Fruit fly (Drosophila melanogaster) whole organism, prepupa: ENCODE measurements around the gene CG13894.

Experiments used
- Blimp-1 ChIP-seq: fragments of 200-800 bp; sonication (Bioruptor generic); optimal IDR thresholded peaks from 3 replicates; lab custom pipeline; 2017; ENCODE audit warnings: missing biosample characterization, missing genetic modification characterization, mild to moderate bottlenecking, moderate library complexity, missing genetic modification reagents
- CG10631 ChIP-seq: fragments of 200-800 bp; sonication (Bioruptor generic); optimal IDR thresholded peaks from 2 replicates; lab custom pipeline; 2016; ENCODE audit warnings: missing biosample characterization, missing genetic modification characterization
- CG11762 ChIP-seq: fragments of 200-800 bp; sonication (Bioruptor generic); optimal IDR thresholded peaks from 3 replicates; lab custom pipeline; 2016; ENCODE audit warnings: missing biosample characterization, missing genetic modification characterization; ENCODE audit not compliant: insufficient read depth
- CG11902 ChIP-seq: fragments of 200-800 bp; sonication (Bioruptor generic); optimal IDR thresholded peaks from 3 replicates; lab custom pipeline; 2016; ENCODE audit warnings: missing biosample characterization, missing genetic modification characterization
- CG15336 ChIP-seq: fragments of 200-800 bp; sonication (Bioruptor generic); IDR thresholded peaks from 2 replicates; pipeline ENCODE4 v1.3.6; 2022; ENCODE audit warnings: missing biosample characterization, missing genetic modification characterization
- CG1621 ChIP-seq: fragments of 200-800 bp; sonication (Bioruptor generic); optimal IDR thresholded peaks from 3 replicates; lab custom pipeline; 2018; ENCODE audit warnings: missing biosample characterization, mild to moderate bottlenecking, missing genetic modification characterization
- CG16779 ChIP-seq: fragments of 200-800 bp; sonication (Bioruptor generic); optimal IDR thresholded peaks from 3 replicates; lab custom pipeline; 2017; ENCODE audit warnings: missing biosample characterization, mild to moderate bottlenecking, missing genetic modification characterization
- CG3032 ChIP-seq: fragments of 200-800 bp; optimal IDR thresholded peaks from 2 replicates; lab custom pipeline; 2019; ENCODE audit warnings: missing biosample characterization, mild to moderate bottlenecking, missing genetic modification characterization, moderate library complexity
- CG31627 ChIP-seq: fragments of 200-800 bp; sonication (Bioruptor generic); optimal IDR thresholded peaks from 3 replicates; lab custom pipeline; 2016; ENCODE audit warnings: missing biosample characterization, missing genetic modification characterization
- CG34406 ChIP-seq: fragments of 200-800 bp; sonication (Bioruptor generic); optimal IDR thresholded peaks from 3 replicates; lab custom pipeline; 2016; ENCODE audit warnings: missing biosample characterization, missing genetic modification characterization
- CG3919 ChIP-seq: fragments of 200-800 bp; sonication (Bioruptor generic); optimal IDR thresholded peaks from 3 replicates; lab custom pipeline; 2016; ENCODE audit warnings: missing biosample characterization, missing genetic modification characterization
- CG4318 ChIP-seq: fragments of 200-800 bp; sonication (Bioruptor generic); optimal IDR thresholded peaks from 3 replicates; lab custom pipeline; 2017; ENCODE audit warnings: missing biosample characterization, mild to moderate bottlenecking, missing genetic modification characterization
- CG6163 ChIP-seq: fragments of 200-800 bp; sonication (Bioruptor generic); IDR thresholded peaks from 3 replicates; pipeline ENCODE4 v1.3.6; 2022; ENCODE audit warnings: missing biosample characterization, missing genetic modification characterization
- CG6792 ChIP-seq: fragments of 200-800 bp; sonication (Bioruptor generic); optimal IDR thresholded peaks from 3 replicates; lab custom pipeline; 2016; ENCODE audit warnings: missing biosample characterization, missing genetic modification characterization
- CG6854 ChIP-seq: fragments of 200-800 bp; sonication (Bioruptor generic); optimal IDR thresholded peaks from 2 replicates; lab custom pipeline; 2017; ENCODE audit warnings: missing biosample characterization, mild to moderate bottlenecking, missing genetic modification characterization
- CG7368 ChIP-seq: fragments of 200-800 bp; sonication (Bioruptor generic); optimal IDR thresholded peaks from 3 replicates; lab custom pipeline; 2016; ENCODE audit warnings: missing biosample characterization, missing genetic modification characterization
- CG8119 ChIP-seq: fragments of 200-800 bp; sonication (Bioruptor generic); IDR thresholded peaks from 3 replicates; pipeline ENCODE4 v1.3.6; 2022; ENCODE audit warnings: missing biosample characterization, missing genetic modification characterization
- CG8319 ChIP-seq: fragments of 200-800 bp; sonication (Bioruptor generic); optimal IDR thresholded peaks from 3 replicates; lab custom pipeline; 2016; ENCODE audit warnings: missing biosample characterization, missing genetic modification characterization
- CG8632 ChIP-seq: fragments of 200-800 bp; sonication (Bioruptor generic); optimal IDR thresholded peaks from 3 replicates; lab custom pipeline; 2016; ENCODE audit warnings: missing biosample characterization, missing genetic modification characterization
- Eip75B ChIP-seq: fragments of 200-800 bp; sonication (Bioruptor generic); optimal IDR thresholded peaks from 3 replicates; lab custom pipeline; 2016; ENCODE audit warnings: missing biosample characterization, missing genetic modification characterization
- Eip78C ChIP-seq: fragments of 200-800 bp; sonication (Bioruptor generic); peaks from one replicate; lab custom pipeline; 2016; ENCODE audit warnings: missing biosample characterization, missing genetic modification characterization
- Eip93F ChIP-seq: fragments of 200-800 bp; sonication (Bioruptor generic); optimal IDR thresholded peaks from 2 replicates; lab custom pipeline; 2016; ENCODE audit warnings: missing biosample characterization, mild to moderate bottlenecking, missing genetic modification characterization
- Ets21C ChIP-seq: fragments of 200-800 bp; sonication (Bioruptor generic); optimal IDR thresholded peaks from 3 replicates; lab custom pipeline; 2016; ENCODE audit warnings: missing biosample characterization, missing genetic modification characterization
- Ets96B ChIP-seq: fragments of 200-800 bp; optimal IDR thresholded peaks from 2 replicates; lab custom pipeline; 2019; ENCODE audit warnings: missing biosample characterization, mild to moderate bottlenecking, missing genetic modification characterization, moderate library complexity
- Gug ChIP-seq: fragments of 200-800 bp; sonication (Bioruptor generic); IDR thresholded peaks from 2 replicates; pipeline ENCODE4 v1.3.6; 2022; ENCODE audit warnings: missing biosample characterization, missing genetic modification characterization
- Hr38 ChIP-seq: sonication (Bioruptor generic); optimal IDR thresholded peaks from 2 replicates; lab custom pipeline; 2016; ENCODE audit warnings: missing biosample characterization, missing genetic modification characterization
- Hr39 ChIP-seq: fragments of 200-800 bp; sonication (Bioruptor generic); optimal IDR thresholded peaks from 2 replicates; lab custom pipeline; 2016; ENCODE audit warnings: missing biosample characterization, missing genetic modification characterization
- Lpt ChIP-seq: fragments of 200-800 bp; sonication (Bioruptor generic); optimal IDR thresholded peaks from 3 replicates; lab custom pipeline; 2016; ENCODE audit warnings: missing biosample characterization, missing genetic modification characterization
- Met ChIP-seq: fragments of 200-800 bp; sonication (Bioruptor generic); optimal IDR thresholded peaks from 3 replicates; lab custom pipeline; 2016; ENCODE audit warnings: missing biosample characterization, missing genetic modification characterization
- OdsH ChIP-seq: fragments of 200-800 bp; sonication (Bioruptor generic); optimal IDR thresholded peaks from 3 replicates; lab custom pipeline; 2016; ENCODE audit warnings: missing biosample characterization, missing genetic modification characterization
- Smox ChIP-seq: fragments of 200-800 bp; sonication (Bioruptor generic); optimal IDR thresholded peaks from 3 replicates; lab custom pipeline; 2016; ENCODE audit warnings: missing biosample characterization, missing genetic modification characterization
- Sox102F ChIP-seq: fragments of 200-800 bp; sonication (Bioruptor generic); optimal IDR thresholded peaks from 2 replicates; lab custom pipeline; 2016; ENCODE audit warnings: missing biosample characterization, mild to moderate bottlenecking, missing genetic modification characterization
- Sox14 ChIP-seq: fragments of 200-800 bp; sonication (Bioruptor generic); optimal IDR thresholded peaks from 3 replicates; lab custom pipeline; 2016; ENCODE audit warnings: missing biosample characterization, missing genetic modification characterization
- Sox15 ChIP-seq: fragments of 200-800 bp; sonication (Bioruptor generic); optimal IDR thresholded peaks from 3 replicates; lab custom pipeline; 2016; ENCODE audit warnings: missing biosample characterization, missing genetic modification characterization
- acj6 ChIP-seq: fragments of 200-800 bp; sonication (Bioruptor generic); optimal IDR thresholded peaks from 3 replicates; lab custom pipeline; 2016; ENCODE audit warnings: missing biosample characterization, missing genetic modification characterization
- cyc ChIP-seq: fragments of 200-800 bp; sonication (Bioruptor generic); optimal IDR thresholded peaks from 3 replicates; lab custom pipeline; 2016; ENCODE audit warnings: missing biosample characterization, missing genetic modification characterization
- dac ChIP-seq: fragments of 200-800 bp; sonication (Bioruptor generic); optimal IDR thresholded peaks from 2 replicates; lab custom pipeline; 2017; ENCODE audit warnings: missing biosample characterization, mild to moderate bottlenecking, missing genetic modification characterization
- dsx ChIP-seq: fragments of 200-800 bp; optimal IDR thresholded peaks from 3 replicates; lab custom pipeline; 2019; ENCODE audit warnings: missing biosample characterization, mild to moderate bottlenecking, missing genetic modification characterization, moderate library complexity; ENCODE audit not compliant: poor library complexity, severe bottlenecking
- eg ChIP-seq: fragments of 200-800 bp; sonication (Bioruptor generic); IDR thresholded peaks from 3 replicates; pipeline ENCODE4 v1.3.6; 2022; ENCODE audit warnings: missing biosample characterization, missing genetic modification characterization
- esn ChIP-seq: fragments of 200-800 bp; sonication (Bioruptor generic); optimal IDR thresholded peaks from 2 replicates; lab custom pipeline; 2016; ENCODE audit warnings: missing biosample characterization, mild to moderate bottlenecking, missing genetic modification characterization, moderate library complexity
- fd59A ChIP-seq: fragments of 200-800 bp; sonication (Bioruptor generic); optimal IDR thresholded peaks from 2 replicates; lab custom pipeline; 2017; ENCODE audit warnings: missing biosample characterization, mild to moderate bottlenecking, missing genetic modification characterization, missing genetic modification reagents
- fd85E ChIP-seq: fragments of 200-800 bp; sonication (Bioruptor generic); optimal IDR thresholded peaks from 3 replicates; lab custom pipeline; 2016; ENCODE audit warnings: missing biosample characterization, missing genetic modification characterization
- fkh ChIP-seq: fragments of 200-800 bp; sonication (Bioruptor generic); optimal IDR thresholded peaks from 3 replicates; lab custom pipeline; 2017; ENCODE audit warnings: missing biosample characterization, mild to moderate bottlenecking, missing genetic modification characterization, moderate library complexity
- lz ChIP-seq: fragments of 200-800 bp; sonication (Bioruptor generic); optimal IDR thresholded peaks from 3 replicates; lab custom pipeline; 2016; ENCODE audit warnings: missing biosample characterization, missing genetic modification characterization
- net ChIP-seq: fragments of 200-800 bp; sonication (Bioruptor generic); optimal IDR thresholded peaks from 3 replicates; lab custom pipeline; 2016; ENCODE audit warnings: missing biosample characterization, missing genetic modification characterization
- pdm3 ChIP-seq: fragments of 200-800 bp; sonication (Bioruptor generic); optimal IDR thresholded peaks from 3 replicates; lab custom pipeline; 2016; ENCODE audit warnings: missing biosample characterization, missing genetic modification characterization
- salr ChIP-seq, 2 experiments: fragments of 200-800 bp; sonication (Bioruptor generic); optimal IDR thresholded peaks; 3 replicates each; lab custom pipeline; 2016 to 2018; ENCODE audit warnings: missing biosample characterization in 2 of 2, missing genetic modification characterization in 2 of 2, mild to moderate bottlenecking in 1 of 2
- ss ChIP-seq, 2 experiments: fragments of 200-800 bp; sonication (Bioruptor generic); optimal IDR thresholded peaks; 2 replicates in 1 of 2; 3 replicates in 1 of 2; lab custom pipeline; 2017 to 2018; ENCODE audit warnings: mild to moderate bottlenecking in 2 of 2, missing biosample characterization in 2 of 2, missing genetic modification characterization in 2 of 2, moderate library complexity in 1 of 2
- svp ChIP-seq: fragments of 200-800 bp; sonication (Bioruptor generic); peaks from one replicate; lab custom pipeline; 2016; ENCODE audit warnings: missing biosample characterization, missing genetic modification characterization
- topi ChIP-seq: fragments of 200-800 bp; sonication (Bioruptor generic); optimal IDR thresholded peaks from 3 replicates; lab custom pipeline; 2016; ENCODE audit warnings: missing biosample characterization, missing genetic modification characterization
- vri ChIP-seq: fragments of 200-800 bp; sonication (Bioruptor generic); optimal IDR thresholded peaks from 3 replicates; lab custom pipeline; 2016; ENCODE audit warnings: missing biosample characterization, mild to moderate bottlenecking, missing genetic modification characterization

CG13894 gene

DNA sequence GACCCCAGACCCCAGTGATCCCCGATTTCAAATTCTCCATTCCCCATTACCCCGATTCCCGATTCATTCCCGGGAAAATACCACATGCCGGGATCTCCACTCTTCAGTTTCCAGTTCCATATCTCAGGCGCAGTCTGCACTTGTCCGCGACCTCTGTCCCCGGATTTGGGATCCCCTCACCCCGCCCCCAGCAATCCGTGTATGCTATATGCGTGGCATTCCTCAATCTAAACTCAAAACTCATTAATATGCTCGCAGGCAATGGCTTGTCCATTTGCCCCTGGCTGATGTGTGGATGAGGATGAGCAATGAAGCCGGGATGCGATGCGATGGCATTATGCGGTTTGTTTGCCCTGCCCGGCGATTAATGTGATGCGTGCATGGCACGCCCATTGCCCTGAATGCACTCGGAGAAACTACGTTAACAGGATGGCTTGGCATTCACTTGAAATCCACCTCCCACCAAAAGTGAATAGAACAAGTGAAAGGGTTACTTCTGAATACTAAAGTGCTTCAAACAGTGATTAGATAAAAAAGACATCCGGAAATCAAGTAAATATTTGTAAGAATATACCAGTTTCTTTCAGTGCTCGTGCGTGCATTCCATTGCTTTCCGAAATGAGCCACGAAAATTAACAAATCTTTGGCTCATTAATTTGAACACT lies 26.7 kb upstream of the CG13894 start:
- TF ChIP-seq CG16779 (tag; lab: Kevin White, UChicago) (no peak), CG11902 (GFP tag; lab: Kevin White, UChicago) (peak; percentile 71), Sox14 (peak; percentile 80), topi (GFP tag; lab: Kevin White, UChicago) (peak; percentile 91), CG31627 (GFP tag; lab: Kevin White, UChicago) (peak; percentile 92), Eip75B (GFP tag; lab: Kevin White, UChicago) (peak; percentile 61), OdsH (GFP tag; lab: Kevin White, UChicago) (peak; percentile 78), Lpt (GFP tag; lab: Kevin White, UChicago) (no peak), vri (peak; percentile 75), Gug (GFP tag; lab: Robert Waterston, UW) (no peak), cyc (GFP tag; lab: Kevin White, UChicago) (peak; percentile 91), CG8319 (GFP tag; lab: Kevin White, UChicago) (peak; percentile 61), CG6163 (GFP tag; lab: Robert Waterston, UW) (peak; percentile 83), lz (GFP tag; lab: Kevin White, UChicago) (peak; percentile 88), acj6 (GFP tag; lab: Kevin White, UChicago) (peak; percentile 78), svp (peak; percentile 95), CG1621 (tag; lab: Kevin White, UChicago) (peak; percentile 72), CG6792 (GFP tag; lab: Kevin White, UChicago) (peak; percentile 84), Blimp-1 (GFP tag; lab: Kevin White, UChicago) (peak; percentile 64), ss (GFP tag; optimal IDR thresholded peaks at IDR 0.05; lab: Kevin White, UChicago) (peak; percentile 54 to 70), pdm3 (GFP tag; lab: Kevin White, UChicago) (peak; percentile 78), salr (GFP tag; optimal IDR thresholded peaks at IDR 0.05; lab: Kevin White, UChicago) (peak; percentile 14 to 38), Hr39 (GFP tag; lab: Kevin White, UChicago) (peak; percentile 92), fkh (no peak), CG3032 (peak; percentile 57), net (GFP tag; lab: Kevin White, UChicago) (peak; percentile 44), dsx (GFP tag; lab: Kevin White, UChicago) (peak; percentile 38), eg (GFP tag; lab: Robert Waterston, UW) (0 out of 3 replicates have a peak, but pooled peaks have one; percentile 14), Ets96B (tag; lab: Kevin White, UChicago) (peak; percentile 74), CG15336 (GFP tag; lab: Robert Waterston, UW) (no peak), Ets21C (GFP tag; lab: Kevin White, UChicago) (peak; percentile 84), esn (GFP tag; lab: Kevin White, UChicago) (peak; percentile 93), Sox15 (GFP tag; lab: Kevin White, UChicago) (peak; percentile 70), Met (GFP tag; lab: Kevin White, UChicago) (peak; percentile 94), Hr38 (GFP tag; lab: Kevin White, UChicago) (no peak), CG4318 (no peak), CG8632 (GFP tag; lab: Kevin White, UChicago) (peak; percentile 64), dac (no peak), fd59A (GFP tag; lab: Kevin White, UChicago) (peak; percentile 49), CG11762 (peak; percentile 32), CG3919 (GFP tag; lab: Kevin White, UChicago) (peak; percentile 83), CG34406 (GFP tag; lab: Kevin White, UChicago) (peak; percentile 79), Eip93F (no peak), Smox (peak; percentile 88), CG7368 (GFP tag; lab: Kevin White, UChicago) (peak; percentile 68), CG10631 (GFP tag; lab: Kevin White, UChicago) (peak; percentile 69), CG8119 (GFP tag; lab: Robert Waterston, UW) (0 out of 3 replicates have a peak, but pooled peaks have one; percentile 21), CG6854 (peak; percentile 58), Sox102F (GFP tag; lab: Kevin White, UChicago) (peak; percentile 89), Eip78C (GFP tag; lab: Kevin White, UChicago) (peak; percentile 92), fd85E (GFP tag; lab: Kevin White, UChicago) (no peak)
